Worm (Caenorhabditis elegans) whole organism, late embryonic: ENCODE results near the gene F41E6.17.

ENCODE experiments used
- C08G9.2 ChIP-seq: sonication (generic microtip); optimal IDR thresholded peaks from 2 replicates; lab custom pipeline; 2016; ENCODE audit warnings: mild to moderate bottlenecking, missing genetic modification characterization, moderate library complexity, missing compliant biosample characterization
- K09A11.1 ChIP-seq: sonication (generic microtip); optimal IDR thresholded peaks from 2 replicates; lab custom pipeline; 2017; ENCODE audit warnings: antibody characterized with exemption, mild to moderate bottlenecking, missing genetic modification characterization, missing compliant biosample characterization; ENCODE audit not compliant: insufficient read depth
- ama-1 ChIP-seq: fragments of 150-350 bp; optimal IDR thresholded peaks from 2 replicates; lab custom pipeline; 2014
- ceh-30 ChIP-seq: fragments of 150-350 bp; optimal IDR thresholded peaks from 2 replicates; lab custom pipeline; 2014; ENCODE audit warnings: missing biosample characterization, missing genetic modification characterization
- ceh-31 ChIP-seq: sonication (generic microtip); optimal IDR thresholded peaks from 2 replicates; lab custom pipeline; 2016; ENCODE audit warnings: missing genetic modification characterization, missing compliant biosample characterization
- dve-1 ChIP-seq: sonication (generic microtip); optimal IDR thresholded peaks from 2 replicates; lab custom pipeline; 2017; ENCODE audit warnings: antibody characterized with exemption, mild to moderate bottlenecking, missing genetic modification characterization, missing compliant biosample characterization
- nfya-1 ChIP-seq: sonication (generic microtip); optimal IDR thresholded peaks from 2 replicates; lab custom pipeline; 2017; ENCODE audit warnings: missing genetic modification characterization, mild to moderate bottlenecking, missing compliant biosample characterization, antibody characterized with exemption, moderate library complexity
- pax-1 ChIP-seq: fragments of 150-350 bp; optimal IDR thresholded peaks from 2 replicates; lab custom pipeline; 2014; ENCODE audit warnings: missing biosample characterization, missing genetic modification characterization
- pqm-1 ChIP-seq: sonication (generic microtip); optimal IDR thresholded peaks from 2 replicates; lab custom pipeline; 2016; ENCODE audit warnings: missing genetic modification characterization, missing compliant biosample characterization
- ref-2 ChIP-seq: sonication (generic microtip); optimal IDR thresholded peaks from 2 replicates; lab custom pipeline; 2016; ENCODE audit warnings: missing genetic modification characterization, missing compliant biosample characterization

ce11 chrV:8618738-8619137 is 5.2 kb upstream of the F41E6.17 start, which contains the start of gene grd-5:
- TF ChIP-seq nfya-1 (no peak), ceh-31 (tag; lab: Kevin White, UChicago) (no peak), dve-1 (no peak), K09A11.1 (tag; lab: Kevin White, UChicago) (no peak), C08G9.2 (tag; lab: Kevin White, UChicago) (no peak), ceh-30 (tag; lab: Kevin White, UChicago) (no peak), ref-2 (no peak), ama-1 (lab: Kevin White, UChicago) (no peak), pqm-1 (tag; lab: Kevin White, UChicago) (no peak), pax-1 (tag; lab: Kevin White, UChicago) (no peak)
